Worm (Caenorhabditis elegans) whole organism, late embryonic: Measurements from ENCODE around the gene atz-1.

ENCODE experiments used
- T23F11.4 ChIP-seq: fragments of 200-800 bp; sonication (Bioruptor generic); optimal IDR thresholded peaks from 2 replicates; lab custom pipeline; 2018; ENCODE audit warnings: mild to moderate bottlenecking, missing genetic modification characterization, missing compliant biosample characterization
- ahr-1 ChIP-seq: sonication (generic microtip); optimal IDR thresholded peaks from 2 replicates; lab custom pipeline; 2016; ENCODE audit warnings: missing genetic modification characterization, missing compliant biosample characterization
- ceh-18 ChIP-seq: sonication (generic microtip); optimal IDR thresholded peaks from 2 replicates; lab custom pipeline; 2016; ENCODE audit warnings: missing genetic modification characterization, missing compliant biosample characterization
- ceh-19 ChIP-seq: fragments of 200-800 bp; sonication (Bioruptor generic); optimal IDR thresholded peaks from 2 replicates; lab custom pipeline; 2018; ENCODE audit warnings: mild to moderate bottlenecking, missing genetic modification characterization, missing compliant biosample characterization
- ceh-2 ChIP-seq: sonication (generic microtip); optimal IDR thresholded peaks from 2 replicates; lab custom pipeline; 2016; ENCODE audit warnings: missing genotype, missing genetic modification characterization, missing compliant biosample characterization
- ceh-24 ChIP-seq: sonication (generic microtip); optimal IDR thresholded peaks from 2 replicates; lab custom pipeline; 2016; ENCODE audit warnings: mild to moderate bottlenecking, missing genetic modification characterization, missing compliant biosample characterization
- ceh-34 ChIP-seq: sonication (generic microtip); optimal IDR thresholded peaks from 2 replicates; lab custom pipeline; 2016; ENCODE audit warnings: mild to moderate bottlenecking, missing genetic modification characterization, missing compliant biosample characterization
- ceh-48 ChIP-seq: sonication (generic microtip); optimal IDR thresholded peaks from 2 replicates; lab custom pipeline; 2016; ENCODE audit warnings: missing genetic modification characterization, inconsistent platforms, missing compliant biosample characterization
- ceh-9 ChIP-seq: sonication (generic microtip); optimal IDR thresholded peaks from 2 replicates; lab custom pipeline; 2016; ENCODE audit warnings: mild to moderate bottlenecking, missing genetic modification characterization, inconsistent platforms, missing compliant biosample characterization
- dmd-4 ChIP-seq: sonication (generic microtip); optimal IDR thresholded peaks from 2 replicates; lab custom pipeline; 2016; ENCODE audit warnings: borderline replicate concordance, missing genetic modification characterization, missing compliant biosample characterization
- elt-4 ChIP-seq: sonication (generic microtip); optimal IDR thresholded peaks from 2 replicates; lab custom pipeline; 2016; ENCODE audit warnings: missing genetic modification characterization, missing compliant biosample characterization
- ets-4 ChIP-seq: sonication (generic microtip); optimal IDR thresholded peaks from 2 replicates; lab custom pipeline; 2016; ENCODE audit warnings: missing genetic modification characterization, missing compliant biosample characterization
- eyg-1 ChIP-seq: sonication (generic microtip); optimal IDR thresholded peaks from 2 replicates; lab custom pipeline; 2016; ENCODE audit warnings: missing genotype, missing genetic modification characterization, missing compliant biosample characterization
- fax-1 ChIP-seq: sonication (generic microtip); optimal IDR thresholded peaks from 2 replicates; lab custom pipeline; 2016; ENCODE audit warnings: missing genotype, missing genetic modification characterization, missing compliant biosample characterization
- fkh-10 ChIP-seq: fragments of 150-350 bp; optimal IDR thresholded peaks from 2 replicates; lab custom pipeline; 2014; ENCODE audit warnings: missing biosample characterization, missing genetic modification reagents, missing genetic modification characterization
- hlh-15 ChIP-seq: sonication (generic microtip); optimal IDR thresholded peaks from 2 replicates; lab custom pipeline; 2016; ENCODE audit warnings: missing genetic modification characterization, missing compliant biosample characterization
- hlh-30 ChIP-seq: sonication (generic microtip); optimal IDR thresholded peaks from 2 replicates; lab custom pipeline; 2017; ENCODE audit warnings: antibody characterized with exemption, missing genetic modification characterization, missing compliant biosample characterization; ENCODE audit not compliant: insufficient read depth
- hlh-8 ChIP-seq: sonication (generic microtip); optimal IDR thresholded peaks from 2 replicates; lab custom pipeline; 2016; ENCODE audit warnings: missing genotype, missing genetic modification characterization, missing compliant biosample characterization
- lin-11 ChIP-seq: fragments of 200-800 bp; sonication (Bioruptor generic); optimal IDR thresholded peaks from 2 replicates; lab custom pipeline; 2018; ENCODE audit warnings: mild to moderate bottlenecking, missing genetic modification characterization, missing compliant biosample characterization
- madf-2 ChIP-seq: sonication (generic microtip); optimal IDR thresholded peaks from 2 replicates; lab custom pipeline; 2017; ENCODE audit warnings: missing genetic modification characterization, missing compliant biosample characterization
- mec-3 ChIP-seq: sonication (generic microtip); optimal IDR thresholded peaks from 2 replicates; lab custom pipeline; 2016; ENCODE audit warnings: borderline replicate concordance, missing genetic modification characterization, missing compliant biosample characterization
- nhr-11 ChIP-seq: fragments of 150-350 bp; optimal IDR thresholded peaks from 2 replicates; lab custom pipeline; 2014; ENCODE audit warnings: missing biosample characterization, missing genetic modification characterization
- odd-2 ChIP-seq: sonication (generic microtip); optimal IDR thresholded peaks from 2 replicates; lab custom pipeline; 2017; ENCODE audit warnings: antibody characterized with exemption, mild to moderate bottlenecking, missing genetic modification characterization, missing compliant biosample characterization
- pat-9 ChIP-seq: fragments of 200-800 bp; sonication (Bioruptor generic); optimal IDR thresholded peaks from 2 replicates; lab custom pipeline; 2018; ENCODE audit warnings: mild to moderate bottlenecking, missing genetic modification characterization, moderate library complexity, missing compliant biosample characterization
- pha-2 ChIP-seq: sonication (generic microtip); optimal IDR thresholded peaks from 2 replicates; lab custom pipeline; 2017; ENCODE audit warnings: mild to moderate bottlenecking, missing genetic modification characterization, missing compliant biosample characterization
- pqm-1 ChIP-seq: sonication (generic microtip); optimal IDR thresholded peaks from 2 replicates; lab custom pipeline; 2016; ENCODE audit warnings: missing genetic modification characterization, missing compliant biosample characterization
- pros-1 ChIP-seq: fragments of 150-350 bp; optimal IDR thresholded peaks from 2 replicates; lab custom pipeline; 2014; ENCODE audit warnings: missing biosample characterization, missing genetic modification reagents, missing genetic modification characterization
- ref-2 ChIP-seq: sonication (generic microtip); optimal IDR thresholded peaks from 2 replicates; lab custom pipeline; 2016; ENCODE audit warnings: missing genetic modification characterization, missing compliant biosample characterization
- rnt-1 ChIP-seq: sonication (generic microtip); optimal IDR thresholded peaks from 2 replicates; lab custom pipeline; 2016; ENCODE audit warnings: missing genetic modification characterization, missing compliant biosample characterization
- sox-2 ChIP-seq: fragments of 200-800 bp; sonication (Bioruptor generic); IDR thresholded peaks from 2 replicates; pipeline ENCODE4 v1.3.6; 2022; ENCODE audit warnings: missing genetic modification reagents, missing genetic modification characterization, missing compliant biosample characterization
- sox-4 ChIP-seq: sonication (generic microtip); optimal IDR thresholded peaks from 2 replicates; lab custom pipeline; 2017; ENCODE audit warnings: mild to moderate bottlenecking, missing genetic modification characterization, inconsistent platforms, missing compliant biosample characterization
- tbx-7 ChIP-seq: sonication (generic microtip); optimal IDR thresholded peaks from 2 replicates; lab custom pipeline; 2016; ENCODE audit warnings: missing genotype, missing genetic modification characterization, missing compliant biosample characterization
- ttx-3 ChIP-seq: sonication (generic microtip); optimal IDR thresholded peaks from 2 replicates; lab custom pipeline; 2016; ENCODE audit warnings: missing genetic modification reagents, missing genetic modification characterization, missing compliant biosample characterization
- unc-55 ChIP-seq: sonication (generic microtip); optimal IDR thresholded peaks from 2 replicates; lab custom pipeline; 2017; ENCODE audit warnings: missing biosample characterization, missing genetic modification reagents, missing genetic modification characterization
- ztf-16 ChIP-seq: sonication (generic microtip); optimal IDR thresholded peaks from 2 replicates; lab custom pipeline; 2017; ENCODE audit warnings: missing genetic modification characterization, missing compliant biosample characterization

atz-1 gene

DNA sequence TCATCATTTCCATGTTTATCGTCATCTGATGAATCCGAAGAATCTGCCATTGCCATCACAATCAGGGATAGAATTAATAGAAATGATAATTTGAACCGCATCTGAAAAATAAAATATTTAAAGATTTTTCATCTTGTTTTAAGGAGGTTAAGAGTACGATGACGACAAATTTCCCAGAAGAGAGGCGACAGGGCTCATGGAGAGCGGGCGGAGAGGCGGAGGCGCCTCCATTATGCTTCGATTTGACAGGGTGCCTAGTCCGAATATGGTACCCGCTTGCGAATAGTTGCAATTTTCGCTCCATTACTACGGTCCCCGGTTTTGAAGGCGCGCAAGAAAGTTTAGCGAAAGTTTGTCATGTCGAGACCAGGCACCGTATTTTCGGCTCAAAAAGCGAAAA, 9.1 kb upstream of the atz-1 start, which contains the start of gene F28D1.6:
TSS of gene F28D1.6 (minus strand) at position 101 of the 400 bp plus-strand sequence.
- TF ChIP-seq pqm-1 (no peak), tbx-7 (no peak), T23F11.4 (no peak), pros-1 (no peak), nhr-11 (tag; lab: Kevin White, UChicago) (no peak), odd-2 (no peak), hlh-30 (tag; lab: Kevin White, UChicago) (no peak), rnt-1 (tag; lab: Kevin White, UChicago) (no peak), ttx-3 (tag; lab: Kevin White, UChicago) (no peak), ceh-2 (tag; lab: Kevin White, UChicago) (no peak)

DNA sequence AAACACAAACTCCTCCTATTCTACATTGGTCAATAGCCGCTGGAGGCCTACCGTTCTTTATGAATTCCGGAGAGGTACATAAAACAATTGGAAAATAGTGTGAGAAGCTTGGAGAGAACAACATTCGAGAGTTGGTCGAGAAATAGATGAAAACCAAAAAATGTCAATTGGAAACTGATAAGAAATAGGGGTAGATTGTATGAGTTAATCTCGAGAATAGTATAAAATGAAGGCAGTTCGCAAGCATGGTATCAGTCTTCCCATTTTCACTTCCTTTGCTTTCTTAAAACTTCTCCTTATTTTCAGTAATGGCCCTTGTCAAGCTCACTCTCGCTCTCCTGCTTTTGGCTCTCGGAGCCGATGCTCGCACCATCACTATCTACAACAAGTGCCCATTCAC, 6.9 kb upstream of the atz-1 start, which contains the start of gene thn-2:
TSS of gene thn-2 (plus strand) at position 307 of the 400 bp plus-strand sequence.
- no peak for TF ChIP-seq odd-2
- no peak for TF ChIP-seq pha-2
- no peak for TF ChIP-seq madf-2 (tag; lab: Kevin White, UChicago)
- no peak for TF ChIP-seq ceh-2 (tag; lab: Kevin White, UChicago)
- TF ChIP-seq ceh-18, result no peak
- no peak for TF ChIP-seq ref-2
- no peak for TF ChIP-seq ceh-34 (tag; lab: Kevin White, UChicago)
- no peak for TF ChIP-seq fax-1 (tag; lab: Kevin White, UChicago)
- no peak for TF ChIP-seq dmd-4 (tag; lab: Kevin White, UChicago)
- no peak for TF ChIP-seq ahr-1 (tag; lab: Kevin White, UChicago)
- no peak for TF ChIP-seq pros-1
- TF ChIP-seq ttx-3 (tag; lab: Kevin White, UChicago), result no peak
- no peak for TF ChIP-seq unc-55 (GFP tag; lab: Kevin White, UChicago)
- TF ChIP-seq pat-9 (tag; lab: Kevin White, UChicago), result no peak
- no peak for TF ChIP-seq lin-11 (tag; lab: Kevin White, UChicago)
- no peak for TF ChIP-seq hlh-15 (tag; lab: Kevin White, UChicago)
- TF ChIP-seq mec-3 (tag; lab: Kevin White, UChicago), result no peak

DNA sequence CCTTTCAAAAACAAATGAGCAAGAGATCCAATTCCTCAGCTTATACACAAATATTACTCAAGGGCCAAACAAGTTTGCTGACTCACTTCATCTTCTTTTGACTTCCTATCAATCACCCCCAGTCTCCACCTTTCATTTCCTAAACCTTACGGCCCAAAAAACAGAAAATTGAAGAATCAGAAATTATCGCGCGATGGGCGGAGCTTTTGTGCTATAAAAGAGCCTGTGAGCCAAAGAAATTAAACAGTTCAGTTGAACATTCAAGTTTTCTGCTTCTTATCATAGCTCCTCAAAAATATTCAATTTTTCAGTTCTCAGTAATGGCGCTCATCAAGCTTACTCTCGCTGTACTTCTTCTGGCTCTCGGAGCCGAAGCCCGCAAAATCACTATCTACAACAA, 3.9 kb upstream of the atz-1 start, which contains the start of gene thn-1:
TSS of gene thn-1 (plus strand) at position 301 of the 400 bp plus-strand sequence.
- TF ChIP-seq mec-3 (tag; lab: Kevin White, UChicago) (no peak), tbx-7 (no peak), ceh-48 (tag; lab: Kevin White, UChicago) (no peak), ceh-24 (tag; lab: Kevin White, UChicago) (no peak)

DNA sequence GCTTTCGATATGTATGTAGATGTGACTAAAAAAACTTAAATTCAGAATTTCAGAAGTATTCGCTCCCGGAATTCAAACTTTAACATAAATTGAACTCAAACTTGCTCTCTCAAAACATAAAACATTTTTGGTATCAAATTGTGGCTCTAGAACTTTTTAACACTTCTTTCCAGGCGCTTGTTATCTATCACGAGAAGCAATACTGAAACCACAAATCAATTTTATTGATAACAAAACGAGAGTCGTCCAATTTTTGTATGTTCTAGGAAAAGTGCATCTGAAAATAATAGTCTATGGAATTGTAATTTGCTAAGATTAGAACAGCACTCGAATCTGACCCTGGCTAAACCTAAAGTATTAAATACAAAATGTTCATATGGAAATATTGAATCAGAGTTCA, 3.0 kb upstream of the atz-1 start:
- TF ChIP-seq ceh-34 (tag; lab: Kevin White, UChicago), result no peak
- no peak for TF ChIP-seq hlh-8 (tag; lab: Kevin White, UChicago)
- no peak for TF ChIP-seq ztf-16 (tag; lab: Kevin White, UChicago)
- TF ChIP-seq odd-2, result no peak
- no peak for TF ChIP-seq lin-11 (tag; lab: Kevin White, UChicago)
- TF ChIP-seq sox-4, result no peak
- no peak for TF ChIP-seq fkh-10
- no peak for TF ChIP-seq mec-3 (tag; lab: Kevin White, UChicago)
- TF ChIP-seq T23F11.4, result no peak
- TF ChIP-seq ets-4, result no peak
- TF ChIP-seq ceh-19, result no peak
- no peak for TF ChIP-seq pat-9 (tag; lab: Kevin White, UChicago)
- TF ChIP-seq sox-2, result no peak
- no peak for TF ChIP-seq eyg-1 (tag; lab: Kevin White, UChicago)
- TF ChIP-seq elt-4 (tag; lab: Kevin White, UChicago), result no peak
- no peak for TF ChIP-seq ceh-9 (tag; lab: Kevin White, UChicago)
- no peak for TF ChIP-seq madf-2 (tag; lab: Kevin White, UChicago)
